Worm (Caenorhabditis elegans) whole organism, mixed stage, embryonic: ENCODE results near the gene E02H9.13.

Experiments
- bed-3 ChIP-seq: fragments of 200-800 bp; sonication (Bioruptor generic); optimal IDR thresholded peaks from 3 replicates; lab custom pipeline; 2018; ENCODE audit warnings: mild to moderate bottlenecking, missing genetic modification characterization, moderate library complexity, missing compliant biosample characterization
- blmp-1 ChIP-seq: fragments of 150-350 bp; optimal IDR thresholded peaks from 2 replicates; lab custom pipeline; 2014; ENCODE audit warnings: missing biosample characterization, missing genetic modification characterization
- elt-1 ChIP-seq: sonication (generic microtip); optimal IDR thresholded peaks from 2 replicates; lab custom pipeline; 2017; ENCODE audit warnings: missing genetic modification characterization, mild to moderate bottlenecking, missing compliant biosample characterization, antibody characterized with exemption, moderate library complexity, borderline replicate concordance; ENCODE audit not compliant: insufficient read depth
- lin-13 ChIP-seq: fragments of 150-350 bp; optimal IDR thresholded peaks from 2 replicates; lab custom pipeline; 2014; ENCODE audit warnings: missing biosample characterization, missing genetic modification characterization
- mep-1 ChIP-seq: fragments of 150-350 bp; optimal IDR thresholded peaks from 2 replicates; lab custom pipeline; 2017; ENCODE audit warnings: missing biosample characterization, missing genetic modification reagents, missing genetic modification characterization, inconsistent platforms
- nhr-12 ChIP-seq: fragments of 150-350 bp; optimal IDR thresholded peaks from 2 replicates; lab custom pipeline; 2014; ENCODE audit warnings: missing biosample characterization, missing genetic modification characterization
- nhr-76 ChIP-seq: sonication (generic microtip); optimal IDR thresholded peaks from 2 replicates; lab custom pipeline; 2017; ENCODE audit warnings: missing biosample characterization, missing genetic modification characterization
- pha-4 ChIP-seq: fragments of 150-350 bp; optimal IDR thresholded peaks from 2 replicates; lab custom pipeline; 2018; ENCODE audit warnings: missing biosample characterization, missing genetic modification reagents, missing genetic modification characterization
- unc-62 ChIP-seq: fragments of 150-350 bp; optimal IDR thresholded peaks from 2 replicates; lab custom pipeline; 2014; ENCODE audit warnings: missing biosample characterization, missing genetic modification reagents, missing genetic modification characterization
- ztf-11 ChIP-seq: fragments of 150-350 bp; optimal IDR thresholded peaks from 2 replicates; lab custom pipeline; 2014; ENCODE audit warnings: missing biosample characterization, missing genetic modification characterization

- TF ChIP-seq unc-62 (GFP tag; lab: Kevin White, UChicago) = no peak
- no peak for TF ChIP-seq mep-1 (tag; lab: Kevin White, UChicago)
- TF ChIP-seq elt-1 = no peak
- TF ChIP-seq ztf-11 (tag; lab: Kevin White, UChicago) = no peak
- no peak for TF ChIP-seq bed-3 (GFP tag; lab: Kevin White, UChicago)
- no peak for TF ChIP-seq nhr-76
- TF ChIP-seq blmp-1 (tag; lab: Kevin White, UChicago) = no peak
- TF ChIP-seq lin-13 = no peak
- no peak for TF ChIP-seq pha-4 (tag; lab: Kevin White, UChicago)
- no peak for TF ChIP-seq nhr-12 (tag; lab: Kevin White, UChicago)
Measured at ce11 chrIII:2419504-2419903, 19.0 kb downstream of the E02H9.13 start.
